Worm (Caenorhabditis elegans) whole organism, L1 larva: Measurements from ENCODE around the gene cnc-4.

Experiments
- dpl-1 ChIP-seq, 3 experiments: fragments of 150-350 bp in 2 of 3; sonication (generic microtip) in 1 of 3; optimal IDR thresholded peaks; 2 replicates each; lab custom pipeline; 2014 to 2017; ENCODE audit warnings: missing biosample characterization in 3 of 3, missing genetic modification characterization in 3 of 3, missing genetic modification reagents in 3 of 3
- egl-13 ChIP-seq: sonication (generic microtip); optimal IDR thresholded peaks from 2 replicates; lab custom pipeline; 2016; ENCODE audit warnings: missing genotype, missing genetic modification reagents, missing genetic modification characterization, missing compliant biosample characterization
- egl-27 ChIP-seq, 2 experiments: fragments of 150-350 bp in 1 of 2; sonication (generic microtip); optimal IDR thresholded peaks; 3 replicates each; lab custom pipeline; 2017 to 2018; ENCODE audit warnings: missing biosample characterization in 2 of 2, missing genetic modification characterization in 2 of 2, missing genetic modification reagents in 2 of 2
- lin-13 ChIP-seq: fragments of 150-350 bp; optimal IDR thresholded peaks from 2 replicates; lab custom pipeline; 2014; ENCODE audit warnings: missing biosample characterization, missing genetic modification reagents, missing genetic modification characterization
- nhr-76 ChIP-seq: sonication (generic microtip); optimal IDR thresholded peaks from 2 replicates; lab custom pipeline; 2017; ENCODE audit warnings: missing biosample characterization, missing genetic modification characterization
- nhr-77 ChIP-seq: fragments of 150-350 bp; optimal IDR thresholded peaks from 2 replicates; lab custom pipeline; 2014; ENCODE audit warnings: missing biosample characterization, missing genetic modification characterization
- pag-3 ChIP-seq: sonication (generic microtip); optimal IDR thresholded peaks from 2 replicates; lab custom pipeline; 2017; ENCODE audit warnings: missing genetic modification characterization, mild to moderate bottlenecking, missing compliant biosample characterization, antibody characterized with exemption, borderline replicate concordance; ENCODE audit not compliant: insufficient read depth
- unc-130 ChIP-seq: fragments of 150-350 bp; optimal IDR thresholded peaks from 2 replicates; lab custom pipeline; 2017; ENCODE audit warnings: missing biosample characterization, missing genetic modification characterization, inconsistent platforms
- zag-1 ChIP-seq: fragments of 150-350 bp; optimal IDR thresholded peaks from 2 replicates; lab custom pipeline; 2014; ENCODE audit warnings: missing biosample characterization, missing genetic modification characterization
- ztf-11 ChIP-seq, 2 experiments: sonication (generic microtip); optimal IDR thresholded peaks; 2 replicates each; lab custom pipeline; 2016 to 2017; ENCODE audit warnings: missing genetic modification characterization in 2 of 2, missing biosample characterization in 1 of 2, missing compliant biosample characterization in 1 of 2

- TF ChIP-seq egl-13 (tag; lab: Kevin White, UChicago) (no peak), egl-27 (tag; optimal IDR thresholded peaks at IDR 0.05; lab: Kevin White, UChicago) (no peak), nhr-77 (tag; lab: Kevin White, UChicago) (no peak), nhr-76 (tag; lab: Kevin White, UChicago) (no peak), unc-130 (tag; lab: Kevin White, UChicago) (no peak), zag-1 (no peak), pag-3 (tag; lab: Kevin White, UChicago) (no peak), lin-13 (GFP tag; lab: Kevin White, UChicago) (no peak), ztf-11 (tag; optimal IDR thresholded peaks at IDR 0.05; lab: Kevin White, UChicago) (no peak), dpl-1 (GFP tag; optimal IDR thresholded peaks at IDR 0.05; lab: Kevin White, UChicago) (no peak)
Measured at ce11 chrV:1455280-1455679, 8.3 kb downstream of the cnc-4 start.
